Fruit fly (Drosophila melanogaster): Measurements from ENCODE around the gene Tudor-SN.

Gene Tudor-SN

DNA sequence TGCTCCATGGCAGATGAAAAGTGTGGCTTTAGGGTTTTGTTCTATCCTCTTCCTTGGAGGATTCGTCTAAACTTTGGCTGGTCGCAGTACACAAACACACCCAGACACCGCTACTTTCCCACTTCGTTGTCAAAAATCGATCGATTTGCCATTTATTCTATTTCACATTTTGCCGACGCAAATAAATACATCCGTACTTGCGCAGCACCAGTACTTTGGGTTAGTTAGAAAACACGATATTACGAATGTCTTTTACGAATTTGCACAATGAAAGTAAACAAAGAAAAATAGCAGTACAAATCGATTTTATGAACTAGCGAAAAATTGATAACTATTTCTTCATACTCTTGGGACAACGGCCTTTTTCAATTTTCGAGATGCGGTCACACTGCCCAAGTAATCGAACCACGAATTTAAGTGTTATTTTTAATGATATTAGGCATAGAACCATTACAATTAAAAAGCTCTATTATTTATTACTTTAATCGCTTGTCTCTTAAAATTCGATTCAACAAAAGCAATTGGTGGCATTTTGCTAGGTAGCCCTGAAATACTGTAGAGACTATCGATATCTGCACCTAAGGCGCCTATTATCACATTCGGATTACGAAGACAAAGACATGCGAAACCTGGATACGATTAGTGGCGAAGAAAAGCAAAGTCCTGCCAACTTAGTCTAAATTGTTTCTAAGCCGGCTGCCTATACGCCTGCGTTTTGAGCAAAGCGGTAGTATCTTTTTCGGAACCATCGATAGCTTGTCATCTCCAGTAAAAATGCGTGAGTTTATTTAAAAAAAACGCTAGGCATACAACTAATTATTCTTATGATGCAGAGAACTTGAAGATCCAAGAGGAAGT, 6.3 kb downstream of the Tudor-SN start, which contains the start of the genes DIP2 and wac (continued):
- peak; percentile 18 for TF ChIP-seq CG9437 (GFP tag; optimal IDR thresholded peaks at IDR 0.05)
- peak; percentile 89 for TF ChIP-seq Deaf1 (tag; optimal IDR thresholded peaks at IDR 0.05)
- TF ChIP-seq YL-1 (GFP tag; optimal IDR thresholded peaks at IDR 0.05), result peak; percentile 84
- peak; percentile 77 for TF ChIP-seq B-H2 (GFP tag; optimal IDR thresholded peaks at IDR 0.05)
- TF ChIP-seq Blimp-1 (GFP tag; optimal IDR thresholded peaks at IDR 0.05), result no peak
- no peak for TF ChIP-seq CG8281 (tag; optimal IDR thresholded peaks at IDR 0.05)
- peak; percentile 48 for TF ChIP-seq mirr (GFP tag; optimal IDR thresholded peaks at IDR 0.05)
- TF ChIP-seq CG11398 (GFP tag; optimal IDR thresholded peaks at IDR 0.05), result peak; percentile 72
- peak; percentile 84 for TF ChIP-seq CG8944 (GFP tag; optimal IDR thresholded peaks at IDR 0.05)
- peak; percentile 4 for TF ChIP-seq ATbp (GFP tag; optimal IDR thresholded peaks at IDR 0.05)
- peak; percentile 62; the same call in 2 of the 3 replicates for TF ChIP-seq CG17361 (GFP tag; IDR thresholded peaks at IDR 0.05)
- TF ChIP-seq CG7556 (GFP tag; optimal IDR thresholded peaks at IDR 0.05), result peak; percentile 55
- peak; percentile 56 for TF ChIP-seq CG9727 (GFP tag; optimal IDR thresholded peaks at IDR 0.05)
- TF ChIP-seq nerfin-2 (GFP tag; IDR thresholded peaks at IDR 0.05; ENCODE audit: partially characterized antibody), result peak; percentile 58
- TF ChIP-seq CG11085 (GFP tag; IDR thresholded peaks at IDR 0.05), result 0 out of 2 replicates have a peak, but pooled peaks have one; percentile 48
- peak; percentile 45 for TF ChIP-seq CG13894 (tag; optimal IDR thresholded peaks at IDR 0.05)
- TF ChIP-seq Ssrp (tag; optimal IDR thresholded peaks at IDR 0.05), result peak; percentile 16
- TF ChIP-seq pnt (GFP tag; optimal IDR thresholded peaks at IDR 0.05), result peak; percentile 75
- TF ChIP-seq seq (GFP tag; IDR thresholded peaks at IDR 0.05), result no peak; the same call in 1 of the 2 replicates
- TF ChIP-seq bcd (GFP tag; optimal IDR thresholded peaks at IDR 0.05), result peak; percentile 82
- peak; percentile 68 for TF ChIP-seq slp2 (GFP tag; optimal IDR thresholded peaks at IDR 0.05)
- no peak for TF ChIP-seq CG11695 (GFP tag; IDR thresholded peaks at IDR 0.05)
- TF ChIP-seq CG8478 (optimal IDR thresholded peaks at IDR 0.05), result no peak
- TF ChIP-seq CG13296 (GFP tag; optimal IDR thresholded peaks at IDR 0.05), result peak; percentile 63
- no peak; the same call in 2 of the 3 replicates for TF ChIP-seq otp (GFP tag; IDR thresholded peaks at IDR 0.05)
- peak; percentile 29 for TF ChIP-seq CG16815 (GFP tag; optimal IDR thresholded peaks at IDR 0.05)
- peak in 1 of 2 experiments; percentile 24 for TF ChIP-seq crp (GFP tag; optimal IDR thresholded peaks at IDR 0.05)
- TF ChIP-seq CG31224 (GFP tag; IDR thresholded peaks at IDR 0.05), result peak; percentile 55
- TF ChIP-seq sd (tag; optimal IDR thresholded peaks at IDR 0.05), result peak; percentile 25
- no peak for TF ChIP-seq cas (GFP tag; IDR thresholded peaks at IDR 0.05)
- TF ChIP-seq tup (GFP tag; optimal IDR thresholded peaks at IDR 0.05), result peak; percentile 57
- TF ChIP-seq ewg (GFP tag; optimal IDR thresholded peaks at IDR 0.05), result peak; percentile 88
- no peak for TF ChIP-seq CG14965 (GFP tag; optimal IDR thresholded peaks at IDR 0.05; ENCODE audit: borderline replicate concordance)
- no peak for TF ChIP-seq lab (GFP tag; optimal IDR thresholded peaks at IDR 0.05)
- peak; percentile 84; the same call in 2 of the 4 replicates for TF ChIP-seq chinmo (GFP tag; IDR thresholded peaks at IDR 0.05; ENCODE audit: partially characterized antibody)
- no peak for TF ChIP-seq Meics (GFP tag; optimal IDR thresholded peaks at IDR 0.05)
- TF ChIP-seq shn (GFP tag; optimal IDR thresholded peaks at IDR 0.05), result peak; percentile 90
- TF ChIP-seq Lim3 (GFP tag; IDR thresholded peaks at IDR 0.05), result no peak
- TF ChIP-seq oc (tag; optimal IDR thresholded peaks at IDR 0.05), result peak; percentile 89
- no peak for TF ChIP-seq Nf-YA (GFP tag; IDR thresholded peaks at IDR 0.05)
- no peak for TF ChIP-seq Ravus (GFP tag; IDR thresholded peaks at IDR 0.05)
- TF ChIP-seq CG12942 (GFP tag; optimal IDR thresholded peaks at IDR 0.05), result peak; percentile 82
- peak; percentile 78 for TF ChIP-seq CG16863 (GFP tag; optimal IDR thresholded peaks at IDR 0.05)
- TF ChIP-seq chn (GFP tag; optimal IDR thresholded peaks at IDR 0.05), result peak; percentile 83
- no peak for TF ChIP-seq z (GFP tag; IDR thresholded peaks at IDR 0.05)
- peak; percentile 71 for TF ChIP-seq Bteb2 (GFP tag; optimal IDR thresholded peaks at IDR 0.05)
- TF ChIP-seq CG13775 (GFP tag; optimal IDR thresholded peaks at IDR 0.05), result peak; percentile 72
- peak; percentile 28 for TF ChIP-seq psq (GFP tag; optimal IDR thresholded peaks at IDR 0.05)
